Fruit fly (Drosophila melanogaster) Kc167 (cell line): ENCODE results near the gene CG1774.

Source experiments
- Myc ChIP-seq: fragments of >200 bp; optimal IDR thresholded peaks from 2 replicates; lab custom pipeline; 2017; ENCODE audit warnings: missing external identifiers
- Sin3A ChIP-seq: fragments of >200 bp; optimal IDR thresholded peaks from 2 replicates; lab custom pipeline; 2018; ENCODE audit warnings: missing external identifiers
- h ChIP-seq: fragments of >200 bp; optimal IDR thresholded peaks from 3 replicates; lab custom pipeline; 2018; ENCODE audit warnings: missing external identifiers
- insv ChIP-seq: fragments of >200 bp; optimal IDR thresholded peaks from 3 replicates; lab custom pipeline; 2018; ENCODE audit warnings: missing external identifiers
- psq ChIP-seq: fragments of >200 bp; optimal IDR thresholded peaks from 2 replicates; lab custom pipeline; 2017; ENCODE audit warnings: missing external identifiers
- ttk ChIP-seq: sonication (Bioruptor generic); optimal IDR thresholded peaks from 2 replicates; lab custom pipeline; 2017; ENCODE audit warnings: missing external identifiers

CG1774 gene

DNA sequence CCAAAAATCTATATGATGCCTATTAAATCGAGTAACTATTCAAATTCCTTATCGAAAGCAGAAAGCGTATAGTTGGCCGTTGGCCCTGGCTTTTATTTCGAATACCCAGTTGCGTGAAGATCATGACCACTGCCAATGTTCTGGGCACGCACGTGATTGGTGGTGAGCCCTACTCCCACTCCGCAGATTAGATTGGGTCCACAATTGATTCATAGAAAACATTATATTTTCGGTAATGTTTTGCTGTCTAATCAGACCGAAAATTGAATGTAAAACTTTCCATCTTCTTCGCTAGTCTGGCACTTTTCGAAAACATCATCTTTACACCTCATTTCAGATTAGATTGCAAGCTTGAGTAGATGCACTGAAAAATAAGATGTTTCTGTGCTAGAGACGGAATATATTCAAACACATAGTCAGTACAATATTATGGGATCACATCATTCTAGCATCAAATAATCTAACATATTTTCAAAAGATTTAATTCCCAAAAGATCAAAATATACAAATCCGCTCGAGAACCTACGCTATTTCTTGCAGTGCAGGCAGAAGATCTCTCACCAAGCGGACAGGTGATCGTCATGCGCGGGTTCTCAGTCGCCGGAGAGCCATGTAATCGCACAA lies at the start of gene CG1774:
CG1774 (plus strand) TSS at position 548 of the 624 bp plus-strand sequence.
- TF ChIP-seq h (lab: Kevin White, UChicago): no peak
- no peak for TF ChIP-seq ttk (lab: Kevin White, UChicago)
- TF ChIP-seq insv (lab: Kevin White, UChicago): no peak
- TF ChIP-seq Sin3A (lab: Kevin White, UChicago): no peak
- TF ChIP-seq psq (lab: Kevin White, UChicago): no peak
- TF ChIP-seq Myc: no peak

DNA sequence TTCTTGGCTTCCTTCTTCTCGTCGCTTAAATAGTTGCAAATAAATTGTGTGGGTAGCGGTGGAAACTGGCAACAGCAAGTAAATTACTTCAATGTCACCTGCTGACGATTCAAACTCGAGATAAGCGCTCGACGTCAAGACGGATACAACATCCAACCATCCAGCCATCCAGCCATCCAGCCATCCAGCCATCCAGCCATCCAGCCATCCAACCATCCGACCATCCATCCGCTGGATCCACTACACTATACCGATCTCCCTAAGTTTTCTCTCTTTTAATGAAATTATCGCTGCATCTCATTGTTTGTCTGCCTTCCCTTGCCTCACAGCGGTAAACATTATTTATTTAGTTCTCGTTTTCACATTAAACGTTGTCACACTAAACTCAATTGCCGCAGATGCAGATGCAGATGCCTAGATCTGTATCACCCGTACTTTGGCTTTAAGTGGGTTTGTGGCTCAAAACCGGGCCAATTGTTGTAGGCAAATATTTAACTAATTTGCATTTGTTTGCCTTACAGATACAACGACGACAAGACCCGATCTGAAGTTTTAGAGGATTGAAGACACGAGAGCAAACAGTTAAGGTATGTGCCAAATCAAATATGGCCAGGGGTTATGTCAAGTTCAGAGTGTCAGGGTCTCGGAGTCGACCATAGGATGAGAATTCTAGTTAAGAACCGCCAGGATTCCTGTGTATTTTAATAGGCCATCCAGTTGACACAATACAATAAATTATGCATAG lies 43.7 kb upstream of the CG1774 start:
- no peak for TF ChIP-seq Myc
- TF ChIP-seq Sin3A (lab: Kevin White, UChicago): no peak
- no peak for TF ChIP-seq psq (lab: Kevin White, UChicago)
- TF ChIP-seq insv (lab: Kevin White, UChicago): no peak
- no peak for TF ChIP-seq ttk (lab: Kevin White, UChicago)
- no peak for TF ChIP-seq h (lab: Kevin White, UChicago)

DNA sequence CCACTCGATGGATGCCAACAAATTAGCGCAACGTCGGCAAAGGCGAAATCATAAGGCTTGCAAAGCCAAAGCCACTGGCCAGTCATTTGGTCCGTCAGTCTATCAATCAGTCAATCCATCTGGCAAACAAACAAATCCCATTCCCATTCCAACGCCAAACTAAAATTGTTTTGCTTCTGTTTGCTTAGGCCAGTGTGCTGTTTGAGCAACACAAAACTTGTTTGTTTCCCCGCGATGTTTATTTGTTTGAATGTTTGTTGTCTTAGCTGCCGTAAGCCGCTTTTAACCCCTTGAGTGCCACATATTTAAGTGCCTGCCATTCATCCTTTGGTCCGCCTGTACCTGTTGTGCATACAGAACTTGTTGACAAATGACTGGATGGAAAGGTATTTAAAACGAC lies 41.7 kb upstream of the CG1774 start:
- TF ChIP-seq Sin3A (lab: Kevin White, UChicago) (no peak), h (lab: Kevin White, UChicago) (no peak), ttk (lab: Kevin White, UChicago) (no peak), insv (lab: Kevin White, UChicago) (no peak), Myc (no peak), psq (lab: Kevin White, UChicago) (no peak)

DNA sequence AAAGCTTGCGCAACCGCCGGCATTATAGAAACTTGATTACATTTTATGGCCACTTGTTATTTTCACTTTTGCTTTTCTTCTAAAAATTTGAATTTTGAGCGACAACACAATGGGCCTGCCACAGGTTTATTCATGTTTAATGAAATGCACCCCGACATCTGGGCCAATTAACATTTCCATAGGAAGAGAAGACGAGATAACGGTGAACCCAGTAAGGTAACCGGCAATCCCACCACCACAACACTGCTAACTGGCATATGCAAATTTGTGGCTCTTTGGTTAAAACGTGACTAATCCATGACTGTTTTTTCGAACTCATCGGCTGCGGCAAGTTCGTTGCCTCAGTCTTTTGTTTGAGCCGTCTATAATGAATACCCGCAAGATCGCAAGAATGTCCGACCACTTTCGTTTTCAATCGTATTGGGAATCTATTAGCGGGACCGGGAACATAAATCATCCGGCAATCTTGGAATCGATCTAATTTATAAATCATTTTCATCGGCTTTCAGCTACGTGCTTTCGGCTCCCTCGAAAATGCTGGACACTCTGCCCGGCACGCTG lies 33.8 kb upstream of the CG1774 start:
- TF ChIP-seq ttk (lab: Kevin White, UChicago): no peak
- TF ChIP-seq psq (lab: Kevin White, UChicago): no peak
- TF ChIP-seq Sin3A (lab: Kevin White, UChicago): no peak

DNA sequence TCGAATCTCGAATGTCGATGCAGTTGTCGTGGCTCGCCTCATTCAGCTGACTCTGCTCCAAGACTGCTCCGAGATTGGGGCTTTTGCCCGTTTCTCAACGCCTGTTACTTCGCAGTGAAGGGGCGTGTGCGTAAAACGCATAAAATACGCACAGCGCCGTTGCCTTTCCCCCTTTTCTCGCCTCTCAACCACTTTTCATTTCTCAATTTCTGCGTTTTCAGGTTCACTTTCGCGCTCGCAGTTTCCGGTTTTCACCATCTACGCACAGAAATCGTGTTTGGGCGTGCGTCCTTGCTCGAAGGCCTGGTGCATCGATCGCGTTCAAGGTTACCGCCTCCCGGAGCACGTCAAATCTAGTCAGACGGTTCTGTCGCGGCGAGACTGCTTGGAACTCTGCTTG lies 32.8 kb upstream of the CG1774 start:
- TF ChIP-seq psq (lab: Kevin White, UChicago) (no peak), Sin3A (lab: Kevin White, UChicago) (no peak), insv (lab: Kevin White, UChicago) (no peak), h (lab: Kevin White, UChicago) (no peak), Myc (no peak)

DNA sequence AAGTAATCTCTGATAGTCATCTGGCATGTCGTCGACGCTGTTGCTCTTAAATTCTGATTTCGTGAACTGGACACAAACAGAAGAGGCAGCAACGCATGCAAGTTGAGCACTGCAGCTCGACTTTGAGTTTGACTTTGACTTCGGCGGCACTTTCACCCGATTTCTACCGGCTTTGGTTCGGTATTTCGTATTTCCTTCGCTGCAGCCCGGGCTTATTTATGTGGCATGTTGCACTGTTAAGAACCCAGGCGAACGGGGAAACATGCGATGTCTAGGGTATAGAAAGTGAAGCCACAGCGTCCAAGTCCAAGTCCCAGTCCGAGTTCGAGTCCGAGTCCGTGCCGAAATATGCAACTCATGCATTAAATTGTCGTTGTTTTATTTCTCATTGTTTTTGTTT lies 28.4 kb upstream of the CG1774 start:
- TF ChIP-seq h (lab: Kevin White, UChicago) (no peak), ttk (lab: Kevin White, UChicago) (no peak), psq (lab: Kevin White, UChicago) (no peak), Myc (no peak), Sin3A (lab: Kevin White, UChicago) (no peak), insv (lab: Kevin White, UChicago) (no peak)

DNA sequence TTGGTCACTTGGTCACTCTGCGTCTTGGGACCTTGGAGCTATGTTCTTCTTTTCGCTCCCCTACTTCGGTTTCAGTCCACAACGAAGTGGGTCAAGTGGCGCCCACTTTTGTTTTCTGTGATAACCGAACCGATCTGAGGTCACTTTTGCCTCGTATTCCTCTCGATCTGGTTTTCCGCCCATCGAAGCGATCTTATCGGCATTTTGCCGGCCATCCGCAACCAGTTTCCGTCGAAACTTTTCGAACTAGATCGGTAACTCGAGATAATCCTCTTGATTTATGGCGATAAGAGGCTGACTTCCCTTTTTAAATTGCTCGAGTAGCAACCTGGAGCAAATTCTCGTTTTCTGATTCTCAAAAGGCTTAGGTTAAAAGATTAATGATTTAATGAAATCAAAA lies 28.0 kb upstream of the CG1774 start:
- TF ChIP-seq insv (lab: Kevin White, UChicago): no peak
- TF ChIP-seq h (lab: Kevin White, UChicago): no peak
- TF ChIP-seq Sin3A (lab: Kevin White, UChicago): no peak
- no peak for TF ChIP-seq psq (lab: Kevin White, UChicago)
- TF ChIP-seq ttk (lab: Kevin White, UChicago): no peak
- TF ChIP-seq Myc: no peak

DNA sequence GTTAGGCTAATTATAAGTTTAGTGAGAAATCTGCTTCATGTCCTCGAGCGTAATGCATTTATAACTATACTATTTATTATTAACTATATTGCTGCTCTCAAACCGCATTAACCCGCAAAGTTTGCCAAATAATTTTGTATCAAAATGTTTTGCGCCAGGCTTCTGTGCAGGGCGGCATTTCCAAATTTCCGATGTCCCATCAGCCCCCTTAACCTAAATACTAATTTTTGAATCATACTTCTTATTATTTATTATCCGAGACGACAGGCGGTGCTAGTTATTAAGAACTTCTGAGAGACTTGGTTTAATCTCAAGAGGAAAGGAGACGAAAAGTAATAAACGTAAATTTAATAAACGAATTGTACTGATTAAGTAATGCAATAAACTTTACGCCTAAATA lies 26.9 kb upstream of the CG1774 start:
- TF ChIP-seq psq (lab: Kevin White, UChicago): no peak
- TF ChIP-seq insv (lab: Kevin White, UChicago): no peak
- no peak for TF ChIP-seq ttk (lab: Kevin White, UChicago)
- TF ChIP-seq Sin3A (lab: Kevin White, UChicago): no peak
- TF ChIP-seq Myc: no peak
- TF ChIP-seq h (lab: Kevin White, UChicago): no peak

DNA sequence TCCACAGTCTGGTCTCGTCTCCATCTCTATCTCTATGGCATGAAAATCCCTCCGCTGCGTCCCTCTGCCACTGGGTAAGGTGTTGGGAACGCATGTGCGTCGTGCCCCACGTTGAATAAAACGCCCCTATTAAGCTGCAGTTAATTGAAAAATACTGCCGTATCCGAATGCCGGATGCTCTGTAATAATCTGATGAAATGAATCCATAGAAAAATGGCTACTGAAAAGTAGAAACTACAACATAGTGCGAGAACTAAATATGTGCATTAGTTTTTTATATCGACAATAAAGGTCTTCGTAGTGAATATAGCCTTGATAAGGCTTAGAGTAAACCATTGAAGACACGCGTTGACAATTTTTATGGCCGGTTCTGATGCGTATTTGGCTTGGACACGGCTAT lies 25.9 kb upstream of the CG1774 start:
- TF ChIP-seq insv (lab: Kevin White, UChicago) (no peak), ttk (lab: Kevin White, UChicago) (no peak), psq (lab: Kevin White, UChicago) (no peak), Myc (no peak), h (lab: Kevin White, UChicago) (no peak), Sin3A (lab: Kevin White, UChicago) (no peak)

DNA sequence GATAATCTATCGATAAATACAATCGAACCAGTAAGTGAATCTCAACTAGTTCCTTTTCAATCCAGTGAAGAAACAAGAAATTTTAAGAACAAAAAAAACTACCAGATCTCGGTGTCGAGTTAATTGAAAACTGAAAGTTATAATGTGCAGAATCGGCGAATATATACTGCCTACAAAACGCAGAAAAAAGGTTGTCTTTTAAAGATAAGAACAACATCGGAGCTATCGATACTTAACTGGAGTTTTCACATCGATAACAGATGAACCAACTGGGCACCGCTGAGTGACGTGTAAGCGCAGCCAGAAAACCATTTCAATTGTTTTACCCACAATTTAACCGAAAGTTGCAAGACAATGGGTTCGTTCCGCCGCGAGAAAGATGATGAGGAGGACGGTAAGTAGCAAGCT lies 20.7 kb upstream of the CG1774 start, which contains the start of gene gammaCOP:
gammaCOP (plus strand) TSS at position 259 of the 408 bp plus-strand sequence.
- TF ChIP-seq Sin3A (lab: Kevin White, UChicago): no peak
- no peak for TF ChIP-seq ttk (lab: Kevin White, UChicago)
- TF ChIP-seq h (lab: Kevin White, UChicago): no peak
- no peak for TF ChIP-seq insv (lab: Kevin White, UChicago)
- TF ChIP-seq psq (lab: Kevin White, UChicago): no peak
- TF ChIP-seq Myc: no peak

DNA sequence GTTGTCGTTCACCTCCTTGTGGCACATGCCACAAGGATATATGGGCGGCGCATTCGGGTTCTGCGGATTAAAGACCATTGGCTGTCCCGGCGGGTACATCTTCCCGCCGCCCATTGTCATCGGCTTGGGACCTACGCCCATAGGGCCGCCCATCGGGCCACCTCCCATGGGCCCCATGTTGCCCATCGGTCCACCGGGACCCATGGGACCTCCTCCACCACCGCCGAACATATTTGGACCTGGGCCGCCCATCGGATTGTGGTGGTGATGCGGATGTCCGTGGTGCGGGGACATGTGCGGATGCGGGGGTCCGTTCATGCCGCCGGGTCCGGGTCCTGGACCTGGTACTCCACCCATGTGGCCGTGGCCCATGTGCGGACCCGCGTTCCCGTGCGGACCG lies 15.3 kb upstream of the CG1774 start:
- TF ChIP-seq Myc: no peak
- no peak for TF ChIP-seq ttk (lab: Kevin White, UChicago)
- TF ChIP-seq insv (lab: Kevin White, UChicago): no peak
- no peak for TF ChIP-seq psq (lab: Kevin White, UChicago)
- no peak for TF ChIP-seq h (lab: Kevin White, UChicago)
- TF ChIP-seq Sin3A (lab: Kevin White, UChicago): no peak
